Worm (Caenorhabditis elegans) whole organism, L4 larva: ENCODE data around the gene fbxc-20.

Source experiments
- F26F4.8 ChIP-seq: fragments of 200-800 bp; sonication (Bioruptor generic); conservative IDR thresholded peaks from 2 replicates; pipeline ENCODE4 v1.3.6; 2022; ENCODE audit warnings: missing genetic modification characterization, missing compliant biosample characterization
- F44E2.7 ChIP-seq: fragments of 200-800 bp; sonication (Bioruptor generic); IDR thresholded peaks from 2 replicates; pipeline ENCODE4 v2.1.2; 2022; ENCODE audit warnings: missing genetic modification characterization, missing compliant biosample characterization
- R02D3.7 ChIP-seq: fragments of 150-350 bp; sonication (generic microtip); optimal IDR thresholded peaks from 3 replicates; lab custom pipeline; 2014; ENCODE audit warnings: missing biosample characterization, missing genetic modification characterization
- T20F7.1 ChIP-seq: fragments of 200-800 bp; sonication (Bioruptor generic); optimal IDR thresholded peaks from 2 replicates; lab custom pipeline; 2018; ENCODE audit warnings: mild to moderate bottlenecking, missing genetic modification characterization, missing compliant biosample characterization
- T26A8.4 ChIP-seq: fragments of 200-800 bp; sonication (Bioruptor generic); IDR thresholded peaks from 2 replicates; pipeline ENCODE4 v1.3.6; 2022; ENCODE audit warnings: missing genetic modification characterization, missing compliant biosample characterization
- Y75B8A.6 ChIP-seq: fragments of 200-800 bp; sonication (Bioruptor generic); IDR thresholded peaks from 2 replicates; pipeline ENCODE4 v1.3.6; 2022; ENCODE audit warnings: missing genetic modification reagents, missing genetic modification characterization, missing compliant biosample characterization
- aha-1 ChIP-seq: fragments of 150-350 bp; peaks from one replicate; lab custom pipeline; 2014; ENCODE audit warnings: missing biosample characterization, missing genetic modification characterization
- aly-2 ChIP-seq: sonication (generic microtip); optimal IDR thresholded peaks from 2 replicates; lab custom pipeline; 2018; ENCODE audit warnings: missing biosample characterization, missing genetic modification characterization
- ama-1 ChIP-seq: fragments of 150-350 bp; optimal IDR thresholded peaks from 2 replicates; lab custom pipeline; 2014; ENCODE audit warnings: inconsistent platforms, mixed read lengths
- attf-4 ChIP-seq: sonication (generic microtip); optimal IDR thresholded peaks from 3 replicates; lab custom pipeline; 2017; ENCODE audit warnings: missing biosample characterization, missing genetic modification characterization
- ceh-20 ChIP-seq: fragments of 200-800 bp; sonication (Bioruptor generic); IDR thresholded peaks from 2 replicates; pipeline ENCODE4 v1.3.6; 2022; ENCODE audit warnings: missing genetic modification reagents, missing genetic modification characterization, missing compliant biosample characterization
- ceh-28 ChIP-seq: fragments of 150-350 bp; optimal IDR thresholded peaks from 2 replicates; lab custom pipeline; 2014; ENCODE audit warnings: missing biosample characterization, missing genetic modification reagents, missing genetic modification characterization
- ceh-62 ChIP-seq: sonication (generic microtip); optimal IDR thresholded peaks from 2 replicates; lab custom pipeline; 2017; ENCODE audit warnings: missing biosample characterization, missing genetic modification characterization
- cey-2 ChIP-seq: sonication (generic microtip); optimal IDR thresholded peaks from 3 replicates; lab custom pipeline; 2017; ENCODE audit warnings: missing genetic modification characterization, mild to moderate bottlenecking, missing compliant biosample characterization, antibody characterized with exemption, borderline replicate concordance; ENCODE audit not compliant: insufficient read depth
- ctbp-1 ChIP-seq: fragments of 200-800 bp; sonication (Bioruptor generic); IDR thresholded peaks from 2 replicates; pipeline ENCODE4 v1.3.6; 2022; ENCODE audit warnings: missing genetic modification reagents, missing genetic modification characterization, missing compliant biosample characterization
- daf-16 ChIP-seq, 3 experiments: sonication (generic microtip); optimal IDR thresholded peaks; 2 replicates each; lab custom pipeline; 2016 to 2017; ENCODE audit warnings: missing genetic modification characterization in 3 of 3, missing genetic modification reagents in 3 of 3, mild to moderate bottlenecking in 2 of 3, missing compliant biosample characterization in 2 of 3, missing biosample characterization in 1 of 3, moderate library complexity in 1 of 3
- daf-19 ChIP-seq: fragments of 200-800 bp; sonication (Bioruptor generic); conservative IDR thresholded peaks from 2 replicates; pipeline ENCODE4 v1.3.6; 2022; ENCODE audit warnings: missing genetic modification characterization, missing compliant biosample characterization
- daf-8 ChIP-seq: fragments of 200-800 bp; sonication (Bioruptor generic); IDR thresholded peaks from 2 replicates; pipeline ENCODE4 v1.3.6; 2022; ENCODE audit warnings: missing genetic modification characterization, missing compliant biosample characterization
- dmd-6 ChIP-seq: fragments of 200-800 bp; sonication (Bioruptor generic); IDR thresholded peaks from 2 replicates; pipeline ENCODE4 v1.3.6; 2022; ENCODE audit warnings: missing genetic modification reagents, missing genetic modification characterization, missing compliant biosample characterization
- dmd-9 ChIP-seq: fragments of 200-800 bp; sonication (Bioruptor generic); IDR thresholded peaks from 2 replicates; pipeline ENCODE4 v1.3.6; 2022; ENCODE audit warnings: missing genetic modification reagents, missing genetic modification characterization, missing compliant biosample characterization
- duxl-1 ChIP-seq: sonication (generic microtip); optimal IDR thresholded peaks from 2 replicates; lab custom pipeline; 2016; ENCODE audit warnings: mild to moderate bottlenecking, missing genetic modification characterization, moderate library complexity, missing compliant biosample characterization; ENCODE audit not compliant: poor library complexity
- dve-1 ChIP-seq: sonication (generic microtip); optimal IDR thresholded peaks from 2 replicates; lab custom pipeline; 2017; ENCODE audit warnings: antibody characterized with exemption, mild to moderate bottlenecking, missing genetic modification characterization, missing compliant biosample characterization; ENCODE audit not compliant: insufficient read depth
- gei-8 ChIP-seq: fragments of 200-800 bp; sonication (Bioruptor generic); optimal IDR thresholded peaks from 2 replicates; lab custom pipeline; 2018; ENCODE audit warnings: mild to moderate bottlenecking, missing genetic modification characterization, missing compliant biosample characterization
- hif-1 ChIP-seq, 2 experiments: sonication (generic microtip); optimal IDR thresholded peaks; 2 replicates each; lab custom pipeline; 2016 to 2017; ENCODE audit warnings: missing compliant biosample characterization in 2 of 2, missing genetic modification characterization in 2 of 2, missing genetic modification reagents in 2 of 2, missing genotype in 2 of 2, mild to moderate bottlenecking in 1 of 2
- hlh-11 ChIP-seq: fragments of 200-800 bp; sonication (Bioruptor generic); optimal IDR thresholded peaks from 2 replicates; lab custom pipeline; 2018; ENCODE audit warnings: mild to moderate bottlenecking, missing genetic modification characterization, missing compliant biosample characterization
- hlh-30 ChIP-seq: sonication (generic microtip); optimal IDR thresholded peaks from 2 replicates; lab custom pipeline; 2017; ENCODE audit warnings: antibody characterized with exemption, mild to moderate bottlenecking, missing genetic modification characterization, missing compliant biosample characterization; ENCODE audit not compliant: insufficient read depth
- jun-1 ChIP-seq: fragments of 150-350 bp; optimal IDR thresholded peaks from 2 replicates; lab custom pipeline; 2014; ENCODE audit warnings: missing biosample characterization, missing genetic modification reagents, missing genetic modification characterization
- lin-29 ChIP-seq: fragments of 200-800 bp; sonication (Bioruptor generic); IDR thresholded peaks from 2 replicates; pipeline ENCODE4 v1.3.6; 2022; ENCODE audit warnings: missing genetic modification reagents, missing genetic modification characterization, missing compliant biosample characterization
- lin-39 ChIP-seq: fragments of 150-350 bp; optimal IDR thresholded peaks from 2 replicates; lab custom pipeline; 2014; ENCODE audit warnings: missing biosample characterization, missing genetic modification reagents, missing genetic modification characterization
- lir-3 ChIP-seq: sonication (generic microtip); optimal IDR thresholded peaks from 2 replicates; lab custom pipeline; 2016; ENCODE audit warnings: mild to moderate bottlenecking, missing genetic modification characterization, missing compliant biosample characterization
- lsy-2 ChIP-seq, 2 experiments: fragments of 150-350 bp in 1 of 2; sonication (generic microtip) in 1 of 2; optimal IDR thresholded peaks; 2 replicates each; lab custom pipeline; 2014 to 2017; ENCODE audit warnings: missing biosample characterization in 2 of 2, missing genetic modification characterization in 2 of 2
- madf-9 ChIP-seq: fragments of 200-800 bp; sonication (Bioruptor generic); conservative IDR thresholded peaks from 2 replicates; pipeline ENCODE4 v1.3.6; 2022; ENCODE audit warnings: missing genetic modification reagents, missing genetic modification characterization, missing compliant biosample characterization
- mdl-1 ChIP-seq, 2 experiments: fragments of 150-350 bp in 1 of 2; sonication (generic microtip) in 1 of 2; optimal IDR thresholded peaks; 2 replicates each; lab custom pipeline; 2014 to 2017; ENCODE audit warnings: missing biosample characterization in 2 of 2, missing genetic modification characterization in 2 of 2
- mdt-29 ChIP-seq: fragments of 200-800 bp; sonication (Bioruptor generic); IDR thresholded peaks from 2 replicates; pipeline ENCODE4 v1.3.6; 2022; ENCODE audit warnings: missing genetic modification reagents, missing genetic modification characterization, missing compliant biosample characterization
- mep-1 ChIP-seq: fragments of 150-350 bp; sonication (generic microtip); optimal IDR thresholded peaks from 3 replicates; lab custom pipeline; 2014; ENCODE audit warnings: missing biosample characterization, missing genetic modification characterization
- mes-2 ChIP-seq: sonication (generic microtip); optimal IDR thresholded peaks from 2 replicates; lab custom pipeline; 2016; ENCODE audit warnings: missing genotype, mild to moderate bottlenecking, missing genetic modification characterization, missing compliant biosample characterization; ENCODE audit not compliant: poor library complexity, severe bottlenecking
- mxl-3 ChIP-seq: fragments of 200-800 bp; sonication (Bioruptor generic); optimal IDR thresholded peaks from 2 replicates; lab custom pipeline; 2018; ENCODE audit warnings: mild to moderate bottlenecking, missing genetic modification characterization, missing compliant biosample characterization
- nhr-102 ChIP-seq: sonication (generic microtip); optimal IDR thresholded peaks from 2 replicates; lab custom pipeline; 2016; ENCODE audit warnings: mild to moderate bottlenecking, missing genetic modification characterization, moderate library complexity, missing compliant biosample characterization
- nhr-111 ChIP-seq: fragments of 200-800 bp; sonication (Bioruptor generic); optimal IDR thresholded peaks from 2 replicates; lab custom pipeline; 2018; ENCODE audit warnings: mild to moderate bottlenecking, missing genetic modification characterization, missing compliant biosample characterization
- nhr-28 ChIP-seq: fragments of 150-350 bp; optimal IDR thresholded peaks from 2 replicates; lab custom pipeline; 2014; ENCODE audit warnings: missing biosample characterization, missing genetic modification characterization
- nhr-41 ChIP-seq: fragments of 200-800 bp; sonication (Bioruptor generic); IDR thresholded peaks from 2 replicates; pipeline ENCODE4 v1.3.6; 2022; ENCODE audit warnings: missing genetic modification reagents, missing genetic modification characterization, missing compliant biosample characterization
- nhr-42 ChIP-seq: fragments of 200-800 bp; sonication (Bioruptor generic); IDR thresholded peaks from 2 replicates; pipeline ENCODE4 v1.3.6; 2022; ENCODE audit warnings: missing genetic modification characterization, missing compliant biosample characterization
- nhr-6 ChIP-seq: fragments of 150-350 bp; optimal IDR thresholded peaks from 2 replicates; lab custom pipeline; 2014; ENCODE audit warnings: missing biosample characterization, missing genetic modification characterization
- nhr-76 ChIP-seq: fragments of 150-350 bp; optimal IDR thresholded peaks from 2 replicates; lab custom pipeline; 2014; ENCODE audit warnings: missing biosample characterization, missing genetic modification characterization
- pqm-1 ChIP-seq: sonication (generic microtip); optimal IDR thresholded peaks from 2 replicates; lab custom pipeline; 2017; ENCODE audit warnings: missing biosample characterization, missing genetic modification characterization
- skn-1 ChIP-seq: fragments of 150-350 bp; optimal IDR thresholded peaks from 2 replicates; lab custom pipeline; 2014; ENCODE audit warnings: missing biosample characterization, missing genetic modification characterization
- snpc-4 ChIP-seq: fragments of 150-350 bp; optimal IDR thresholded peaks from 2 replicates; lab custom pipeline; 2014; ENCODE audit warnings: missing biosample characterization, missing genetic modification characterization
- spr-3 ChIP-seq: fragments of 200-800 bp; sonication (Bioruptor generic); optimal IDR thresholded peaks from 2 replicates; lab custom pipeline; 2018; ENCODE audit warnings: mild to moderate bottlenecking, missing genetic modification characterization, missing compliant biosample characterization
- zip-11 ChIP-seq: fragments of 200-800 bp; sonication (Bioruptor generic); IDR thresholded peaks from 2 replicates; pipeline ENCODE4 v1.3.6; 2022; ENCODE audit warnings: missing genetic modification characterization, missing compliant biosample characterization

fbxc-20 gene

ce11 chrII:2450990-2451389, 32.1 kb downstream of the fbxc-20 start (continued):
- TF ChIP-seq mes-2 (peak; percentile 93), ceh-28 (no peak)

ce11 chrII:2452492-2452891, 33.6 kb downstream of the fbxc-20 start:
- TF ChIP-seq pqm-1 (tag; lab: Kevin White, UChicago) = peak; percentile 32
- no peak for TF ChIP-seq hif-1 (tag; optimal IDR thresholded peaks at IDR 0.05; lab: Kevin White, UChicago)
- TF ChIP-seq lin-39 (tag; lab: Kevin White, UChicago) = no peak
- peak; percentile 69 for TF ChIP-seq nhr-28 (tag; lab: Kevin White, UChicago)
- no peak for TF ChIP-seq mes-2
- TF ChIP-seq daf-19 (GFP tag; lab: Robert Waterston, UW) = no peak
- peak; percentile 31 for TF ChIP-seq mxl-3 (GFP tag; lab: Kevin White, UChicago)
- no peak for TF ChIP-seq madf-9
- TF ChIP-seq mdt-29 (GFP tag; lab: Robert Waterston, UW) = no peak
- TF ChIP-seq jun-1 (tag; lab: Kevin White, UChicago) = no peak
- TF ChIP-seq spr-3 = no peak
- TF ChIP-seq zip-11 (GFP tag; lab: Robert Waterston, UW) = no peak
- no peak for TF ChIP-seq ceh-28
- TF ChIP-seq mep-1 (tag; lab: Kevin White, UChicago) = peak; percentile 32
- no peak for TF ChIP-seq nhr-111 (GFP tag; lab: Kevin White, UChicago)
- TF ChIP-seq dve-1 = peak; percentile 32
- no peak for TF ChIP-seq duxl-1
- no peak for TF ChIP-seq skn-1 (tag; lab: Kevin White, UChicago)
- peak; percentile 27 for TF ChIP-seq ama-1 (lab: Kevin White, UChicago)
- TF ChIP-seq nhr-76 (tag; lab: Kevin White, UChicago) = no peak
- peak; percentile 21; the same call in 1 of the 2 replicates for TF ChIP-seq dmd-6 (GFP tag; lab: Robert Waterston, UW)
- no peak for TF ChIP-seq lin-29
- no peak for TF ChIP-seq F26F4.8
- TF ChIP-seq hlh-30 = peak; percentile 6
- peak; percentile 31 for TF ChIP-seq hlh-11 (tag; lab: Kevin White, UChicago)
- no peak for TF ChIP-seq aha-1 (tag; lab: Kevin White, UChicago)
- TF ChIP-seq F44E2.7 (GFP tag; lab: Robert Waterston, UW) = no peak
- TF ChIP-seq T26A8.4 (GFP tag; lab: Robert Waterston, UW) = no peak; the same call in 1 of the 2 replicates
- TF ChIP-seq daf-16 (GFP tag; optimal IDR thresholded peaks at IDR 0.05; lab: Kevin White, UChicago) = no peak
- peak; percentile 26 for TF ChIP-seq daf-16 (tag; optimal IDR thresholded peaks at IDR 0.05; lab: Kevin White, UChicago)
- no peak for TF ChIP-seq lir-3 (tag; lab: Kevin White, UChicago)
- TF ChIP-seq nhr-42 (GFP tag; lab: Robert Waterston, UW) = no peak
- TF ChIP-seq lsy-2 (tag; optimal IDR thresholded peaks at IDR 0.05; lab: Kevin White, UChicago) = peak in 1 of 2 experiments; percentile 5
- TF ChIP-seq dmd-9 = no peak
- TF ChIP-seq daf-8 (GFP tag; lab: Robert Waterston, UW) = no peak
- TF ChIP-seq Y75B8A.6 = 0 out of 2 replicates have a peak, but pooled peaks have one; percentile 49
- TF ChIP-seq R02D3.7 (tag; lab: Kevin White, UChicago) = no peak

ce11 chrII:2454822-2455221, 35.9 kb downstream of the fbxc-20 start:
- TF ChIP-seq daf-16 (GFP tag; optimal IDR thresholded peaks at IDR 0.05; lab: Kevin White, UChicago) (no peak), daf-16 (tag; optimal IDR thresholded peaks at IDR 0.05; lab: Kevin White, UChicago) (peak; percentile 77), ctbp-1 (GFP tag; lab: Robert Waterston, UW) (no peak), mdl-1 (tag; optimal IDR thresholded peaks at IDR 0.05; lab: Kevin White, UChicago) (no peak), nhr-41 (GFP tag; lab: Robert Waterston, UW) (peak; percentile 47; the same call in 1 of the 2 replicates), nhr-102 (tag; lab: Kevin White, UChicago) (no peak), snpc-4 (tag; lab: Kevin White, UChicago) (no peak), mxl-3 (GFP tag; lab: Kevin White, UChicago) (peak; percentile 28), pqm-1 (tag; lab: Kevin White, UChicago) (peak; percentile 72), aly-2 (tag; lab: Kevin White, UChicago) (no peak), gei-8 (GFP tag; lab: Kevin White, UChicago) (no peak), lsy-2 (tag; optimal IDR thresholded peaks at IDR 0.05; lab: Kevin White, UChicago) (peak in 1 of 2 experiments; percentile 24), ceh-62 (tag; lab: Kevin White, UChicago) (no peak), nhr-6 (tag; lab: Kevin White, UChicago) (peak; percentile 60), nhr-28 (tag; lab: Kevin White, UChicago) (peak; percentile 87), cey-2 (tag; lab: Kevin White, UChicago) (no peak), attf-4 (tag; lab: Kevin White, UChicago) (no peak), hif-1 (tag; optimal IDR thresholded peaks at IDR 0.05; lab: Kevin White, UChicago) (no peak), T20F7.1 (GFP tag; lab: Kevin White, UChicago) (no peak), ceh-20 (GFP tag; lab: Robert Waterston, UW) (no peak), lir-3 (tag; lab: Kevin White, UChicago) (no peak)
